Fruit fly (Drosophila melanogaster) whole organism, embryonic: ENCODE results near the gene CG3529.
A peak's percentile ranks its signal among the peaks of the same experiment; 100 is the strongest.

Experiments
- Awh ChIP-seq: fragments of 200-800 bp; sonication (Bioruptor generic); IDR thresholded peaks from 2 replicates; pipeline ENCODE4, ENCODE4 v1.3.6; 2022; ENCODE audit warnings: missing biosample characterization, missing genetic modification characterization
- Blimp-1 ChIP-seq: fragments of 200-800 bp; sonication (Bioruptor generic); optimal IDR thresholded peaks from 3 replicates; lab custom pipeline; 2018; ENCODE audit warnings: missing biosample characterization, missing genetic modification characterization, mild to moderate bottlenecking, moderate library complexity, missing genetic modification reagents
- CG10267 ChIP-seq: fragments of 200-800 bp; sonication (Bioruptor generic); optimal IDR thresholded peaks from 2 replicates; lab custom pipeline; 2018; ENCODE audit warnings: missing biosample characterization, mild to moderate bottlenecking, missing genetic modification characterization, moderate library complexity
- CG1602 ChIP-seq: fragments of 200-800 bp; sonication (Bioruptor generic); optimal IDR thresholded peaks from 3 replicates; lab custom pipeline; 2016; ENCODE audit warnings: missing biosample characterization, missing genetic modification characterization
- CG17612 ChIP-seq: fragments of 200-800 bp; sonication (Bioruptor generic); IDR thresholded peaks from 2 replicates; pipeline ENCODE4 v1.3.6; 2022; ENCODE audit warnings: missing biosample characterization, missing genetic modification characterization
- CG1792 ChIP-seq: fragments of 200-800 bp; sonication (Bioruptor generic); optimal IDR thresholded peaks from 2 replicates; lab custom pipeline; 2016; ENCODE audit warnings: missing biosample characterization, missing genetic modification characterization
- CG2116 ChIP-seq: fragments of 200-800 bp; sonication (Bioruptor generic); optimal IDR thresholded peaks from 3 replicates; lab custom pipeline; 2018; ENCODE audit warnings: missing biosample characterization, mild to moderate bottlenecking, missing genetic modification characterization
- CG3163 ChIP-seq: fragments of 200-800 bp; sonication (Bioruptor generic); optimal IDR thresholded peaks from 3 replicates; lab custom pipeline; 2016; ENCODE audit warnings: missing biosample characterization, missing genetic modification characterization
- CG32532 ChIP-seq: fragments of 200-800 bp; sonication (Bioruptor generic); IDR thresholded peaks from 2 replicates; pipeline ENCODE4 v1.3.6; 2022; ENCODE audit warnings: missing biosample characterization, missing genetic modification characterization
- CG34422 ChIP-seq: fragments of 200-800 bp; sonication (Bioruptor generic); IDR thresholded peaks from 3 replicates; pipeline ENCODE4 v1.3.6; 2022; ENCODE audit warnings: missing biosample characterization, missing genetic modification characterization
- CG4282 ChIP-seq: fragments of 200-800 bp; sonication (Bioruptor generic); optimal IDR thresholded peaks from 2 replicates; lab custom pipeline; 2016; ENCODE audit warnings: missing biosample characterization, missing genetic modification characterization
- CTCF ChIP-seq: fragments of 200-800 bp; sonication (Bioruptor generic); optimal IDR thresholded peaks from 2 replicates; lab custom pipeline; 2017; ENCODE audit warnings: missing biosample characterization, mild to moderate bottlenecking, missing genetic modification characterization, moderate library complexity
- CrebB ChIP-seq: fragments of 200-800 bp; sonication (Bioruptor generic); optimal IDR thresholded peaks from 3 replicates; lab custom pipeline; 2018; ENCODE audit warnings: missing biosample characterization, mild to moderate bottlenecking, missing genetic modification characterization
- Fer3 ChIP-seq: fragments of 200-800 bp; sonication (Bioruptor generic); optimal IDR thresholded peaks from 2 replicates; lab custom pipeline; 2018; ENCODE audit warnings: missing biosample characterization, mild to moderate bottlenecking, missing genetic modification characterization, moderate library complexity
- HHEX ChIP-seq: fragments of 200-800 bp; sonication (Bioruptor generic); optimal IDR thresholded peaks from 3 replicates; lab custom pipeline; 2017; ENCODE audit warnings: missing biosample characterization, mild to moderate bottlenecking, missing genetic modification characterization, missing genetic modification reagents
- HLH3B ChIP-seq: fragments of 200-800 bp; sonication (Bioruptor generic); IDR thresholded peaks from 2 replicates; pipeline ENCODE4 v1.3.6; 2022; ENCODE audit warnings: missing biosample characterization, missing genetic modification characterization
- Kr ChIP-seq: fragments of 200-800 bp; sonication (Bioruptor generic); optimal IDR thresholded peaks from 2 replicates; lab custom pipeline; 2017; ENCODE audit warnings: missing biosample characterization, mild to moderate bottlenecking, missing genetic modification characterization
- MESR4 ChIP-seq: fragments of 200-800 bp; sonication (Bioruptor generic); optimal IDR thresholded peaks from 2 replicates; lab custom pipeline; 2018; ENCODE audit warnings: missing biosample characterization, mild to moderate bottlenecking, missing genetic modification characterization, moderate library complexity
- Med ChIP-seq: fragments of 200-800 bp; sonication (Bioruptor generic); peaks from one replicate; lab custom pipeline; 2016; ENCODE audit warnings: missing biosample characterization, missing genetic modification characterization, mild to moderate bottlenecking, inconsistent platforms, moderate library complexity
- Meics ChIP-seq: fragments of 200-800 bp; sonication (Bioruptor generic); optimal IDR thresholded peaks from 2 replicates; lab custom pipeline; 2017; ENCODE audit warnings: missing biosample characterization, mild to moderate bottlenecking, missing genetic modification characterization
- Mes4 ChIP-seq: fragments of 200-800 bp; sonication (Bioruptor generic); optimal IDR thresholded peaks from 2 replicates; lab custom pipeline; 2016; ENCODE audit warnings: missing biosample characterization, missing genetic modification characterization
- Nf-YC ChIP-seq: fragments of 200-800 bp; optimal IDR thresholded peaks from 3 replicates; lab custom pipeline; 2019; ENCODE audit warnings: missing biosample characterization, mild to moderate bottlenecking, missing genetic modification characterization, moderate library complexity
- NfI ChIP-seq: fragments of 200-800 bp; sonication (Bioruptor generic); optimal IDR thresholded peaks from 3 replicates; lab custom pipeline; 2018; ENCODE audit warnings: missing biosample characterization, mild to moderate bottlenecking, missing genetic modification characterization, moderate library complexity
- Oli ChIP-seq: fragments of 200-800 bp; sonication (Bioruptor generic); optimal IDR thresholded peaks from 2 replicates; lab custom pipeline; 2018; ENCODE audit warnings: missing biosample characterization, mild to moderate bottlenecking, missing genetic modification characterization, moderate library complexity
- Pdp1 ChIP-seq, 2 experiments: fragments of 200-800 bp; sonication (Bioruptor generic); optimal IDR thresholded peaks; 3 replicates each; lab custom pipeline; 2016; ENCODE audit warnings: missing biosample characterization in 2 of 2, missing genetic modification characterization in 2 of 2, mild to moderate bottlenecking in 1 of 2, moderate library complexity in 1 of 2
- Sox100B ChIP-seq: fragments of 200-800 bp; sonication (Bioruptor generic); optimal IDR thresholded peaks from 3 replicates; lab custom pipeline; 2018; ENCODE audit warnings: missing biosample characterization, mild to moderate bottlenecking, missing genetic modification characterization
- Tbp ChIP-seq: fragments of >200 bp; optimal IDR thresholded peaks from 2 replicates; lab custom pipeline; 2018; ENCODE audit warnings: missing biosample characterization, missing genetic modification characterization
- Trl ChIP-seq, 3 experiments: fragments of >200 bp in 2 of 3; fragments of 200-800 bp in 1 of 3; sonication (Bioruptor generic) in 1 of 3; optimal IDR thresholded peaks; 2 replicates in 1 of 3; 3 replicates in 2 of 3; lab custom pipeline; 2016 to 2017; ENCODE audit warnings: missing biosample characterization in 1 of 3, missing genetic modification characterization in 1 of 3
- Usf ChIP-seq: fragments of 200-800 bp; sonication (Bioruptor generic); optimal IDR thresholded peaks from 2 replicates; lab custom pipeline; 2017; ENCODE audit warnings: missing genotype, missing biosample characterization, missing genetic modification characterization
- amos ChIP-seq: fragments of 200-800 bp; sonication (Bioruptor generic); IDR thresholded peaks from 2 replicates; pipeline ENCODE4 v1.3.6; 2022; ENCODE audit warnings: missing biosample characterization, missing genetic modification characterization; ENCODE audit not compliant: partially characterized antibody
- ara ChIP-seq: fragments of 200-800 bp; sonication (Bioruptor generic); IDR thresholded peaks from 2 replicates; pipeline ENCODE4 v1.3.6; 2022; ENCODE audit warnings: missing biosample characterization, missing genetic modification characterization
- bcd ChIP-seq: fragments of 200-800 bp; sonication (Bioruptor generic); optimal IDR thresholded peaks from 2 replicates; lab custom pipeline; 2017; ENCODE audit warnings: missing biosample characterization, mild to moderate bottlenecking, missing genetic modification characterization
- chm ChIP-seq: fragments of 200-800 bp; sonication (Bioruptor generic); IDR thresholded peaks from 2 replicates; pipeline ENCODE4 v1.3.6; 2022; ENCODE audit warnings: missing biosample characterization, missing genetic modification characterization
- dm ChIP-seq: fragments of 200-800 bp; sonication (Bioruptor generic); optimal IDR thresholded peaks from 3 replicates; lab custom pipeline; 2016; ENCODE audit warnings: missing biosample characterization, missing genetic modification characterization
- dpn ChIP-seq, 2 experiments: fragments of 200-800 bp; sonication (Bioruptor generic); optimal IDR thresholded peaks; 3 replicates each; lab custom pipeline; 2016; ENCODE audit warnings: missing biosample characterization in 2 of 2, missing genetic modification characterization in 2 of 2
- fru ChIP-seq: fragments of >200 bp; optimal IDR thresholded peaks from 2 replicates; lab custom pipeline; 2017
- ftz-f1 ChIP-seq: fragments of 200-800 bp; sonication (Bioruptor generic); optimal IDR thresholded peaks from 2 replicates; lab custom pipeline; 2016; ENCODE audit warnings: missing biosample characterization, missing genetic modification characterization
- gce ChIP-seq: fragments of 200-800 bp; sonication (Bioruptor generic); IDR thresholded peaks from 3 replicates; pipeline ENCODE4 v1.3.6; 2022; ENCODE audit warnings: missing biosample characterization, missing genetic modification characterization
- gfzf ChIP-seq: fragments of 200-800 bp; sonication (Bioruptor generic); optimal IDR thresholded peaks from 2 replicates; lab custom pipeline; 2016; ENCODE audit warnings: missing biosample characterization, mild to moderate bottlenecking, missing genetic modification characterization, moderate library complexity
- h ChIP-seq: fragments of >200 bp; optimal IDR thresholded peaks from 2 replicates; lab custom pipeline; 2017
- her ChIP-seq: fragments of 200-800 bp; sonication (Bioruptor generic); optimal IDR thresholded peaks from 2 replicates; lab custom pipeline; 2016; ENCODE audit warnings: missing biosample characterization, missing genetic modification characterization
- hth ChIP-seq: fragments of >200 bp; optimal IDR thresholded peaks from 2 replicates; lab custom pipeline; 2017; ENCODE audit warnings: inconsistent platforms
- kni ChIP-seq: fragments of 200-800 bp; sonication (Bioruptor generic); optimal IDR thresholded peaks from 3 replicates; lab custom pipeline; 2017; ENCODE audit warnings: mild to moderate bottlenecking, missing biosample characterization, missing genetic modification reagents, missing genetic modification characterization
- nerfin-1 ChIP-seq: fragments of 200-800 bp; sonication (Bioruptor generic); optimal IDR thresholded peaks from 3 replicates; lab custom pipeline; 2019; ENCODE audit warnings: missing biosample characterization, mild to moderate bottlenecking, missing genetic modification characterization, moderate library complexity
- nmo ChIP-seq: fragments of 200-800 bp; sonication (Bioruptor generic); optimal IDR thresholded peaks from 2 replicates; lab custom pipeline; 2018; ENCODE audit warnings: missing biosample characterization, mild to moderate bottlenecking, missing genetic modification characterization, moderate library complexity
- p53 ChIP-seq: fragments of 200-800 bp; sonication (Bioruptor generic); optimal IDR thresholded peaks from 2 replicates; lab custom pipeline; 2016; ENCODE audit warnings: missing biosample characterization, missing genetic modification characterization
- phol ChIP-seq: fragments of 200-800 bp; sonication (Bioruptor generic); optimal IDR thresholded peaks from 3 replicates; lab custom pipeline; 2018; ENCODE audit warnings: missing biosample characterization, mild to moderate bottlenecking, missing genetic modification characterization, moderate library complexity
- sens-2 ChIP-seq: fragments of 200-800 bp; sonication (Bioruptor generic); IDR thresholded peaks from 2 replicates; pipeline ENCODE4 v1.3.6; 2022; ENCODE audit warnings: missing biosample characterization, missing genetic modification characterization
- slou ChIP-seq: fragments of 200-800 bp; sonication (Bioruptor generic); optimal IDR thresholded peaks from 3 replicates; lab custom pipeline; 2016; ENCODE audit warnings: missing biosample characterization, missing genetic modification characterization
- sqz ChIP-seq: fragments of 200-800 bp; sonication (Bioruptor generic); optimal IDR thresholded peaks from 3 replicates; lab custom pipeline; 2018; ENCODE audit warnings: missing biosample characterization, mild to moderate bottlenecking, missing genetic modification characterization
- stwl ChIP-seq: fragments of 200-800 bp; sonication (Bioruptor generic); optimal IDR thresholded peaks from 3 replicates; lab custom pipeline; 2018; ENCODE audit warnings: missing biosample characterization, mild to moderate bottlenecking, missing genetic modification characterization, moderate library complexity
- trh ChIP-seq: fragments of 200-800 bp; sonication (Bioruptor generic); optimal IDR thresholded peaks from 2 replicates; lab custom pipeline; 2016; ENCODE audit warnings: missing biosample characterization, missing genetic modification characterization

CG3529 gene

DNA sequence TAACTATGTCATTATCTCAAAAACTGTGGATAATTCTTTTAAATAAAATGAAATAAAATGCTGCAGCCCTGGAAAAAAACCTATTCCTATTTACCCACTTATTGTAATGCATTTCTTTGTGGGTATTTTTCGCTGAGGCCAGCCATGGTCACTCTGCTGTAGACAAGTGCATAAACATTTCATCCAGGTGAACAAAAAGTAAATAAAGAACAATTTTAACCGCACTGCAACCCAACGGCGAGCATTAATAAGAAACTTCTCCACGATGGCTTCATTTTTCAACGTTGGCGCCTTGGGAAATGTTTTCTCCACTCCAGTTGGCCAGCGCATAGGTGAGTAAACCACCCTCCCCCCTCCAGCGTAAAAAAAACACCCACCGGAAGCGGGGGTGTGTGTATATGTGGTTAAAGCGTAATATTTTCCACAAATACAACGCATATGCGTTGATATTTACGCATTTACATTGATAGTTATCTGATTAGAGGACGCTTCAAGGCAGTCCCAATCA, at the start of gene CG3529 (continued):
- TF ChIP-seq Med (GFP tag; lab: Kevin White, UChicago) (peak; percentile 81), CTCF (GFP tag; lab: Kevin White, UChicago) (peak; percentile 3), CG10267 (tag; lab: Kevin White, UChicago) (peak; percentile 43), gfzf (GFP tag; lab: Kevin White, UChicago) (peak; percentile 92), h (lab: Kevin White, UChicago) (no peak), NfI (GFP tag; lab: Kevin White, UChicago) (peak; percentile 40), ara (GFP tag; lab: Robert Waterston, UW) (no peak), dm (GFP tag; lab: Kevin White, UChicago) (no peak), CrebB (tag; lab: Kevin White, UChicago) (peak; percentile 3), CG2116 (GFP tag; lab: Kevin White, UChicago) (peak; percentile 53), bcd (GFP tag; lab: Kevin White, UChicago) (peak; percentile 27), stwl (tag; lab: Kevin White, UChicago) (peak; percentile 69), phol (tag; lab: Kevin White, UChicago) (peak; percentile 71), CG32532 (GFP tag; lab: Robert Waterston, UW) (peak; percentile 47), ftz-f1 (no peak), HHEX (GFP tag; lab: Kevin White, UChicago) (no peak), HLH3B (GFP tag; lab: Robert Waterston, UW) (no peak), Mes4 (GFP tag; lab: Kevin White, UChicago) (no peak), slou (GFP tag; lab: Kevin White, UChicago) (no peak), Awh (GFP tag; lab: Robert Waterston, UW) (no peak), CG4282 (GFP tag; lab: Kevin White, UChicago) (no peak), sqz (peak; percentile 82), fru (lab: Kevin White, UChicago) (no peak), Fer3 (tag; lab: Kevin White, UChicago) (no peak), Blimp-1 (GFP tag; lab: Kevin White, UChicago) (peak; percentile 26), hth (lab: Kevin White, UChicago) (no peak), p53 (GFP tag; lab: Kevin White, UChicago) (no peak), kni (GFP tag; lab: Kevin White, UChicago) (peak; percentile 62), Oli (no peak), chm (GFP tag; lab: Robert Waterston, UW) (peak; percentile 50; the same call in 1 of the 2 replicates), Usf (GFP tag; lab: Kevin White, UChicago) (no peak), MESR4 (GFP tag; lab: Kevin White, UChicago) (peak; percentile 75), Kr (GFP tag; lab: Kevin White, UChicago) (no peak), Tbp (GFP tag; lab: Kevin White, UChicago) (no peak), Pdp1 (GFP tag; optimal IDR thresholded peaks at IDR 0.05; lab: Kevin White, UChicago) (peak in 1 of 2 experiments; percentile 16), gce (no peak), Trl (optimal IDR thresholded peaks at IDR 0.05; lab: Kevin White, UChicago) (no peak), Trl (GFP tag; optimal IDR thresholded peaks at IDR 0.05; lab: Kevin White, UChicago) (no peak), CG34422 (peak; percentile 44; the same call in 1 of the 3 replicates), her (GFP tag; lab: Kevin White, UChicago) (peak; percentile 78), nerfin-1 (tag; lab: Kevin White, UChicago) (peak; percentile 87), Meics (GFP tag; lab: Kevin White, UChicago) (peak; percentile 59), Nf-YC (tag; lab: Kevin White, UChicago) (peak; percentile 31), CG1792 (no peak), trh (GFP tag; lab: Kevin White, UChicago) (no peak), sens-2 (no peak), CG1602 (GFP tag; lab: Kevin White, UChicago) (peak; percentile 5), CG17612 (no peak), amos (no peak; the same call in 1 of the 2 replicates), nmo (GFP tag; lab: Kevin White, UChicago) (peak; percentile 34), dpn (GFP tag; optimal IDR thresholded peaks at IDR 0.05; lab: Kevin White, UChicago) (peak in 1 of 2 experiments; percentile 27), CG3163 (GFP tag; lab: Kevin White, UChicago) (no peak), Sox100B (GFP tag; lab: Kevin White, UChicago) (peak; percentile 57)
